Worm (Caenorhabditis elegans) whole organism, mixed stage, embryonic: ENCODE measurements around the gene F59B10.4.

Experiments
- nhr-28 ChIP-seq: fragments of 150-350 bp; optimal IDR thresholded peaks from 2 replicates; lab custom pipeline; 2014; ENCODE audit warnings: missing biosample characterization, missing genetic modification characterization
- unc-62 ChIP-seq: fragments of 150-350 bp; optimal IDR thresholded peaks from 2 replicates; lab custom pipeline; 2014; ENCODE audit warnings: missing biosample characterization, missing genetic modification reagents, missing genetic modification characterization

ce11 chrII:10466552-10466951 lies 52.4 kb downstream of the F59B10.4 start, which contains the start of gene tnc-2:
- TF ChIP-seq nhr-28 (tag; lab: Kevin White, UChicago) (no peak), unc-62 (GFP tag; lab: Kevin White, UChicago) (no peak)
